Worm (Caenorhabditis elegans) whole organism, L3 larva: ENCODE measurements around the gene ZK822.1.

ENCODE experiments used
- aly-2 ChIP-seq: fragments of 150-350 bp; optimal IDR thresholded peaks from 2 replicates; lab custom pipeline; 2014; ENCODE audit warnings: missing biosample characterization, missing genetic modification characterization
- ama-1 ChIP-seq: fragments of 150-350 bp; optimal IDR thresholded peaks from 2 replicates; lab custom pipeline; 2018
- egl-27 ChIP-seq: sonication (generic microtip); optimal IDR thresholded peaks from 4 replicates; lab custom pipeline; 2017; ENCODE audit warnings: missing biosample characterization, missing genetic modification reagents, missing genetic modification characterization
- fos-1 ChIP-seq: fragments of 150-350 bp; optimal IDR thresholded peaks from 2 replicates; lab custom pipeline; 2014; ENCODE audit warnings: missing biosample characterization, missing genetic modification characterization
- nfya-1 ChIP-seq: sonication (generic microtip); optimal IDR thresholded peaks from 2 replicates; lab custom pipeline; 2017; ENCODE audit warnings: missing genetic modification characterization, mild to moderate bottlenecking, missing compliant biosample characterization, antibody characterized with exemption, moderate library complexity; ENCODE audit not compliant: insufficient read depth
- nhr-28 ChIP-seq: fragments of 150-350 bp; optimal IDR thresholded peaks from 2 replicates; lab custom pipeline; 2014; ENCODE audit warnings: missing biosample characterization, missing genetic modification characterization
- tbx-2 ChIP-seq: sonication (generic microtip); optimal IDR thresholded peaks from 2 replicates; lab custom pipeline; 2016; ENCODE audit warnings: mild to moderate bottlenecking, missing genetic modification characterization, missing compliant biosample characterization
- unc-62 ChIP-seq: fragments of 150-350 bp; sonication (generic microtip); optimal IDR thresholded peaks from 4 replicates; lab custom pipeline; 2014; ENCODE audit warnings: missing biosample characterization, missing genetic modification reagents, missing genetic modification characterization
- ztf-4 ChIP-seq: fragments of 150-350 bp; optimal IDR thresholded peaks from 2 replicates; lab custom pipeline; 2014; ENCODE audit warnings: missing biosample characterization, missing genetic modification characterization

DNA sequence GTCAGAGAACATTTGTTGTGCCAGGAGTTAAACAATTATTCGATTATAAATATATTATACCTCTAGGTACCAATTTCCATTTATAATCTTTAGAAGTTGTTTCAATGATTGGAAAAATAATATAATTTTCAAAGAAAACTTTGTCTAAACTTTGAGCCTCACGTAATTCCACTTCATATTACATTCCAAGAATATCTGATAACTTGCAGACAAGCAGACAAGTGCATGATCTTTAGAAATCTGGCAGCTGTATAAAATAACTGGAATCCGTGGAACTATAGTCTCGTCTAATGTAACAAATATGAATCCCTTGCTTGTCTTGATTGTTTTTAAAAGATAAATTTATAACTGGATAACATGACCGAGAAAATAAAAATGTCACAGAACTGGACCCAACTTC lies 29.4 kb downstream of the ZK822.1 start:
- TF ChIP-seq egl-27 (tag; lab: Kevin White, UChicago) (no peak), nhr-28 (tag; lab: Kevin White, UChicago) (no peak), tbx-2 (tag; lab: Kevin White, UChicago) (no peak), aly-2 (tag; lab: Kevin White, UChicago) (no peak), fos-1 (tag; lab: Kevin White, UChicago) (no peak), ama-1 (no peak), ztf-4 (no peak), unc-62 (GFP tag; lab: Kevin White, UChicago) (no peak), nfya-1 (no peak)
